Fruit fly (Drosophila melanogaster): ENCODE results near the gene tex.

tex gene

DNA sequence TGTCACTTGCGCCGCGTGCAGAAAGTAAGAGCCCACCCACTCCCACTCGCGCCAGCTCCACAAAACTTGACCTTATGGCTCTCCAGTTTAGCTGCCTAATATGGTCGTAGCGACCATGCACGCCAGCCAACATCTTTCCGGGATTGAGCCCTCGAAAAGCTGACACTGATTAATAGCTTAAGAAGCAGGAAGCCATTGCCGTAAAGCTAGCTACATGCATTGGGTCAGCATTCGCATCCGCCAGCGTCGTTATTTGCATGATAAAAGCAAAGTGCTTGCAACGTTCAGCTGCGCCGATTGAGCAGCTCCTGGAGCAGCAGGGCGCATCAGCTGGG, 1.6 kb downstream of the tex start:
- TF ChIP-seq Clk (GFP tag; optimal IDR thresholded peaks at IDR 0.05): no peak
- no peak for TF ChIP-seq cnc (optimal IDR thresholded peaks at IDR 0.05)
- no peak for TF ChIP-seq Crg-1 (GFP tag; optimal IDR thresholded peaks at IDR 0.05)
- no peak for TF ChIP-seq ovo (GFP tag; optimal IDR thresholded peaks at IDR 0.05)
- no peak for TF ChIP-seq pad (GFP tag; optimal IDR thresholded peaks at IDR 0.05)
- TF ChIP-seq CG12768 (GFP tag; optimal IDR thresholded peaks at IDR 0.05): no peak
- TF ChIP-seq CG5204 (GFP tag; optimal IDR thresholded peaks at IDR 0.05): no peak
- TF ChIP-seq tj (GFP tag; optimal IDR thresholded peaks at IDR 0.05): no peak
- TF ChIP-seq cic (GFP tag; optimal IDR thresholded peaks at IDR 0.05): no peak
- no peak for TF ChIP-seq bab1 (GFP tag; optimal IDR thresholded peaks at IDR 0.05)
- TF ChIP-seq Hr96 (GFP tag; optimal IDR thresholded peaks at IDR 0.05): no peak
- TF ChIP-seq CG11617 (GFP tag; optimal IDR thresholded peaks at IDR 0.05): no peak
- no peak for TF ChIP-seq kay (GFP tag; ENCODE audit: borderline replicate concordance)
- no peak for TF ChIP-seq CG14711 (tag; optimal IDR thresholded peaks at IDR 0.05)
- no peak for TF ChIP-seq CG33017 (tag; optimal IDR thresholded peaks at IDR 0.05)
- no peak for TF ChIP-seq CG7101 (tag; optimal IDR thresholded peaks at IDR 0.05)
- TF ChIP-seq CG1620 (GFP tag; optimal IDR thresholded peaks at IDR 0.05): no peak
- no peak for TF ChIP-seq Mnt (GFP tag; optimal IDR thresholded peaks at IDR 0.05)
- no peak for TF ChIP-seq CG7045 (GFP tag; optimal IDR thresholded peaks at IDR 0.05)
- no peak for TF ChIP-seq toe (GFP tag; optimal IDR thresholded peaks at IDR 0.05)

DNA sequence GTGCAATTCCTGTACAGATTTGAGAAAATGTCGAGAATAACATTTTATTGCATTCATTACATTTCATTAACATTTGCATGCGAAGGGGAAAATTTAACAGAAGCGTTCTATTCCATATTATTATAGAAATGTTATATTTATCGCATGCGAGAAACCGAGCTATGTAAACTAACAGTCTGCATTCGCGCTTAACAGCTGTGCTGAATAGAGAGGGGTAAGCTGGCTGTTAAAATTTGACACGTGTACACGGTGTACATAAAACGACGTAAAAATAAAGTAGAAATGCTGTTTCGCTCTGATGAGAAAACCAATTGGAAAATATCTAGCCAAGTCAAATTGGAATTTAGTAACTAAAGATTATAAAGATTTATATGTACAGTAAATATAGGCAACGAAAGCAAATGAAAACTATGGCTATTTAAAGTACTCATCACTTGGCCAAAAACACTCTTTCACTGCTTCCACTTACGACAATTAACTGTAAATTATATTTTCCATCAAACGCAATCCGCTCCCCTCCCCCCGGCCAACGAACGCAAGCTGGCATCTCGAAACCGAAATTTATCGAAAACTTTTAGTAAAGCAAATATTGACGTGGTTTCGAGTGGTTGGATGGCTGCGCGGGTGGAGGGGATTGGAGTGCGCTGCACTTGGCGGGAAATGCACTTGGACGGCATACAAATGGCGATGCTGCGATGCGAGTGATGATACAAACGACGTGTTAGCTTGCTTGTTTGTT, 2.1 kb downstream of the tex start:
- no peak for TF ChIP-seq CG14711 (tag; optimal IDR thresholded peaks at IDR 0.05)
- TF ChIP-seq CG12768 (GFP tag; optimal IDR thresholded peaks at IDR 0.05): peak; percentile 2
- no peak for TF ChIP-seq bab1 (GFP tag; optimal IDR thresholded peaks at IDR 0.05)
- TF ChIP-seq pad (GFP tag; optimal IDR thresholded peaks at IDR 0.05): peak; percentile 99
- no peak for TF ChIP-seq cnc (optimal IDR thresholded peaks at IDR 0.05)

DNA sequence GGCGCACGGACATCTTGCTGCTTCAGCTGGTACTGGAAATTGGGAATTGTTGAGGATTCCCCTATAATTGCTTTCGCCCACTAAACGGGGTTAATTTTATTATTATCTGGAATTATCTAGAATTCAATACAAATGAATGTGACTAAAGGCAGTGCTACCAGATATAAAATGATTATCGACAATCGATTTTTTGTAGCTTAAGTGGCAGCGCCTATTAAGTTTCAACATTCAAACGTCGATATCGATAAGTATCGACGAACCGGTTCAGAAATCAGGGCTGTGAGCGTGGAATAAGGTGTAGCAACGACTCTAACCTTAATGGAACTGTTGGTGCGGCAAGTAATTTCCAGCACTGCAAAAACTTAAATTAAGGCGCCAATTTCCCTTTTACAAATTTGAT, 3.3 kb downstream of the tex start, which contains the start of gene Sgt1:
TSS of gene Sgt1 (minus strand) at position 165 of the 400 bp plus-strand sequence.
- peak; percentile 74 for TF ChIP-seq Crg-1 (GFP tag; optimal IDR thresholded peaks at IDR 0.05)
- TF ChIP-seq CG7101 (tag; optimal IDR thresholded peaks at IDR 0.05): peak; percentile 64
- peak; percentile 64 for TF ChIP-seq cic (GFP tag; optimal IDR thresholded peaks at IDR 0.05)
- no peak for TF ChIP-seq cnc (optimal IDR thresholded peaks at IDR 0.05)
- no peak for TF ChIP-seq CG5204 (GFP tag; optimal IDR thresholded peaks at IDR 0.05)
- no peak for TF ChIP-seq pad (GFP tag; optimal IDR thresholded peaks at IDR 0.05)
- TF ChIP-seq CG7045 (GFP tag; optimal IDR thresholded peaks at IDR 0.05): no peak
- peak; percentile 66 for TF ChIP-seq Mnt (GFP tag; optimal IDR thresholded peaks at IDR 0.05)
- peak; percentile 53 for TF ChIP-seq bab1 (GFP tag; optimal IDR thresholded peaks at IDR 0.05)
- TF ChIP-seq CG1620 (GFP tag; optimal IDR thresholded peaks at IDR 0.05): peak; percentile 76
- peak; percentile 34 for TF ChIP-seq CG12768 (GFP tag; optimal IDR thresholded peaks at IDR 0.05)
- peak; percentile 41 for TF ChIP-seq Clk (GFP tag; optimal IDR thresholded peaks at IDR 0.05)
- TF ChIP-seq tj (GFP tag; optimal IDR thresholded peaks at IDR 0.05): no peak
- peak; percentile 64 for TF ChIP-seq toe (GFP tag; optimal IDR thresholded peaks at IDR 0.05)
- TF ChIP-seq CG14711 (tag; optimal IDR thresholded peaks at IDR 0.05): peak; percentile 1
- peak; percentile 21 for TF ChIP-seq ovo (GFP tag; optimal IDR thresholded peaks at IDR 0.05)
- peak; percentile 11 for TF ChIP-seq CG11617 (GFP tag; optimal IDR thresholded peaks at IDR 0.05)
- no peak for TF ChIP-seq kay (GFP tag; ENCODE audit: borderline replicate concordance)
- TF ChIP-seq CG33017 (tag; optimal IDR thresholded peaks at IDR 0.05): peak; percentile 29
- TF ChIP-seq Hr96 (GFP tag; optimal IDR thresholded peaks at IDR 0.05): no peak

DNA sequence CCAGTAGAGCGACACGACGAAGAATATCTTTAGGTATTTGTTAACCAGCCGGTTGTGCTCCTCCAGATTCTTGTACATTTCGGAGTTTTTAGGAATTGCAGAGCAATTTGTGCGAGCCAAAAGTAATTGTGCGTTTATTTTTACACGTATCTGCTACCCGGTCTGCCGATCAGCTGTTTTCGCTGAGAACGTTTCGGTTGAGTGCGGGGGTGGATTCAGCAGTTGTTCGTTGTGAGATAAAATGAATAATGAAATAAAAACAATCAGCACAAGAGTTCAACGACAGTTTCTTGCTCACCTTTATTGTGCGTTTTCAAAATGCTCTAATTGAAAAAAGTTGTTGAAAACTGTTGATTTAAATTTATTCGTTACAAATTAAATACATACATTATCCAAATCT, 4.6 kb downstream of the tex start, which contains the start of gene nac:
TSS of gene nac (minus strand) at position 176 of the 400 bp plus-strand sequence.
- TF ChIP-seq Hr96 (GFP tag; optimal IDR thresholded peaks at IDR 0.05) (no peak), bab1 (GFP tag; optimal IDR thresholded peaks at IDR 0.05) (peak; percentile 64), Mnt (GFP tag; optimal IDR thresholded peaks at IDR 0.05) (peak; percentile 6), CG12768 (GFP tag; optimal IDR thresholded peaks at IDR 0.05) (peak; percentile 8), pad (GFP tag; optimal IDR thresholded peaks at IDR 0.05) (peak; percentile 7), CG5204 (GFP tag; optimal IDR thresholded peaks at IDR 0.05) (no peak), tj (GFP tag; optimal IDR thresholded peaks at IDR 0.05) (no peak)

DNA sequence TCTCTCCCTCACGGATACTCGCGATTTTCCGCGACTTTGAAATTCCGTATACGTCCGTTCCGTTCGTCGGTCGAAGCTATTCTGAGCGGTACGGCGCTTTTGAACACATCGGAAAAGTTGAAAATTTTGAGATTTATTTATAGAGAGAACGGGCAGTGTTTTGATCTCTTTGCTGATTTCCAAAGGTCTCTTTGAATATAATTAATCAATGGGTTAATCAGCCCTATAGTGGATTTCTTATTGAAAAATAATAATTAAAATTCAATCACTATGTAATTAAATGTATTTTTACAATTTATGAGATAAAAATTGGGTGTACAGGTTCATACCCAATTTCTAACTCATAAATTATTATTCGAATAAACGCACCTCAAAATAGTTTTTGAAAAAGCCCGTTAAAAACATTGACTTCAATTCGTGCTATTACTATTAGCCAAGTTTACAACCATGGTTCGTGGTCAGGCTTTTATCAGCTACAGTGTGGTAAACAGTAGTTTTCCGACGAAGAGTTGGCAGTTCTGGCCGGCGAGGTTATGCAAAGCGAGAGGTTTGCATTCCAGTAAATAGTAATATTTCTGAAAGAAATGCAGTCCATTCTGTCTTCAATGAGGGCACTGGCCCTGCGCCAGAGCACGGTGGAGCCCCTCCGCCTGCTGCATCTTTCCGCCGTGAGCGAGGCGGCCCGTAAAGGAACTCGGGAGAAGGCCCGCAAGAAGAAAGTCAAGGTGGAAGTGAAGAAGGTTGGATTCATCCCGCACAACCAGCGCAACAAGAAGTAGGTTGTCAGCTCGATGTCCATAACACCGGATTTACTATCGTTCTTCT, 7.3 kb downstream of the tex start, which contains the start of the genes CG9626 and mRpL1:
TSS of gene CG9626 (minus strand) at position 51 of the 825 bp plus-strand sequence.
TSS of gene mRpL1 (plus strand) at position 513 of the 825 bp plus-strand sequence.
- TF ChIP-seq Mnt (GFP tag; optimal IDR thresholded peaks at IDR 0.05) (peak; percentile 50), pad (GFP tag; optimal IDR thresholded peaks at IDR 0.05) (peak; percentile 19), CG11617 (GFP tag; optimal IDR thresholded peaks at IDR 0.05) (peak; percentile 0), cic (GFP tag; optimal IDR thresholded peaks at IDR 0.05) (no peak), bab1 (GFP tag; optimal IDR thresholded peaks at IDR 0.05) (peak; percentile 34), kay (GFP tag; ENCODE audit: borderline replicate concordance) (peak; percentile 73), CG14711 (tag; optimal IDR thresholded peaks at IDR 0.05) (no peak), CG7101 (tag; optimal IDR thresholded peaks at IDR 0.05) (peak; percentile 8)

DNA sequence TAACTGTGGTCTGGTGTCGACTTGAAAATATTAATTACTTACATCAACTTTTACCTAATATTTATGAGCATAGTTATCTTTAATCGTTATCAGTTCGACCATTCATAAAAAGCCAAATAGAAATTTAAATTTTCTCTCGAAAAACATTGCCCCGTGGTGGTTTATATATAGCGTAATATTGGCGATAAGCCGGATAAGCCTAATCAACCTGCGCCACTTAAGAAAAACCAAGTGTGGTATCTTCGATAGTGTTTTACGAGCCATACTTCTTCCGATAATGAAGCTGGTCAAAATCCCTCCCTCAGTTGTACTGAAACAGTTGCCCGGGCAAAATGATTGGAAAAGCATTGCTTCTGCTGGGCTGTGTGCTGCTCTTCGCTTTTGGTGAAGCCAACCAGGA, 16.4 kb downstream of the tex start, which contains the start of gene CG31463:
TSS of gene CG31463 (plus strand) at position 302 of the 400 bp plus-strand sequence.
- TF ChIP-seq tj (GFP tag; optimal IDR thresholded peaks at IDR 0.05): no peak
- TF ChIP-seq CG12768 (GFP tag; optimal IDR thresholded peaks at IDR 0.05): no peak
- no peak for TF ChIP-seq Hr96 (GFP tag; optimal IDR thresholded peaks at IDR 0.05)
- no peak for TF ChIP-seq bab1 (GFP tag; optimal IDR thresholded peaks at IDR 0.05)
- TF ChIP-seq CG5204 (GFP tag; optimal IDR thresholded peaks at IDR 0.05): no peak
- TF ChIP-seq CG11617 (GFP tag; optimal IDR thresholded peaks at IDR 0.05): no peak
- TF ChIP-seq Mnt (GFP tag; optimal IDR thresholded peaks at IDR 0.05): no peak
- TF ChIP-seq CG7045 (GFP tag; optimal IDR thresholded peaks at IDR 0.05): no peak
- TF ChIP-seq Clk (GFP tag; optimal IDR thresholded peaks at IDR 0.05): no peak
- TF ChIP-seq CG14711 (tag; optimal IDR thresholded peaks at IDR 0.05): no peak
- TF ChIP-seq toe (GFP tag; optimal IDR thresholded peaks at IDR 0.05): no peak
- no peak for TF ChIP-seq kay (GFP tag; ENCODE audit: borderline replicate concordance)
- TF ChIP-seq CG33017 (tag; optimal IDR thresholded peaks at IDR 0.05): no peak
- TF ChIP-seq cnc (optimal IDR thresholded peaks at IDR 0.05): no peak

All from whole organism, adult.